Worm (Caenorhabditis elegans): ENCODE data around the gene C23G10.1.
A peak's percentile ranks its signal among the peaks of the same experiment; 100 is the strongest.

C23G10.1 gene

DNA sequence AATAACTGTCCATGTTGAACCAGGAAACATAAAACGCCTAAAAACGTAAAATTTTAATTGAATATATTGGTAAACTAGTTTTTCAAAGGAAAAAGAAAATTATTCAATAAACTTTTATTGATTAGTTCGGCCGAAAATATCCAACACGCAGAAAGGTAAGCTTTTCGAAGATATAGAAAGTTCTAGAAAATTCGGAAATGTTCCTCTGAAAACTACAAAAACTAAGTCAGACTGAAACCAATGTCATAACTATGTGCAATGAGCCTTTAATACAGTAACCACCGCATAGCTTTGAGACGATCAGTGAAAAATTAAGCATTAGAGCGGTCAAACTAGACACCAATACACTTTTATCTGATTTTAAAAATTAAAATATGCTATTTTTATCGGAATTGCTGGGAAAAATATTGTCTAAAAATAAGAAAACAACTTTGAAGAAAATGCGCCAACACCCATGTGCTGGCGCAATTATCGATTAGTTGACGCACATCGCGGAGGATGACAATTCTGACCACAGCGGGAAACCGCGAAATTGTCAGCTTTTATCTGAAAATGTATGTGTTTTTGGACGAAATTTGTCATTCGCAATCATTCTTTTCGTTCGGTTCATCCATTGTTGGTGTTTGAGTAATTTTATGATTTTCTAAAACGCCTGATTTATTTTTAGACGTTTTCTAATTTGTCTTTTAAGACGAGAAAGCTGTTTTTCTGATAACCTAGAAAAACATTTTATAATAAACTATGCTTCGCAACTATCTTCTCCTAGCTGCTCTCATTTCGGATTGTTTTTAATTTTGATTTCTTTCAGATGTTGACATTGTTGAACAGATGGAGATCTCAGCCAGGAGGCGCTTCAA, 10.5 kb upstream of the C23G10.1 start, which contains the start of the genes C23G10.7 and rpn-2:
C23G10.7 (minus strand) TSS at position 37 of the 857 bp plus-strand sequence.
rpn-2 (plus strand) TSS at position 807 of the 857 bp plus-strand sequence.
- TF ChIP-seq aha-1 (tag) (no peak), tra-1 (GFP tag; IDR thresholded peaks at IDR 0.05) (no peak), ceh-20 (GFP tag; IDR thresholded peaks at IDR 0.05) (no peak), mdl-1 (tag; optimal IDR thresholded peaks at IDR 0.05) (no peak), fos-1 (tag; optimal IDR thresholded peaks at IDR 0.05) (no peak), mep-1 (tag; optimal IDR thresholded peaks at IDR 0.05) (peak; percentile 64), nhr-48 (tag; optimal IDR thresholded peaks at IDR 0.05) (peak; percentile 1), Y48G9A.11 (GFP tag; IDR thresholded peaks at IDR 0.05) (peak; percentile 60; the same call in 1 of the 2 replicates), skn-1 (tag; optimal IDR thresholded peaks at IDR 0.05) (no peak), snpc-1.2 (GFP tag; IDR thresholded peaks at IDR 0.05) (no peak), mxl-2 (GFP tag; conservative IDR thresholded peaks at IDR 0.05) (no peak), F26F4.8 (GFP tag; conservative IDR thresholded peaks at IDR 0.05) (no peak), lim-7 (GFP tag; IDR thresholded peaks at IDR 0.05) (no peak), D1046.2 (GFP tag; IDR thresholded peaks at IDR 0.05) (no peak), T26A8.4 (GFP tag; IDR thresholded peaks at IDR 0.05) (peak; percentile 70), zfp-2 (tag; optimal IDR thresholded peaks at IDR 0.05) (no peak), mdt-29 (GFP tag; IDR thresholded peaks at IDR 0.05) (no peak), set-16 (GFP tag; IDR thresholded peaks at IDR 0.05) (no peak), cey-2 (tag; optimal IDR thresholded peaks at IDR 0.05; ENCODE audit: borderline replicate concordance, insufficient read depth) (no peak), T20F7.1 (GFP tag; optimal IDR thresholded peaks at IDR 0.05) (no peak), ceh-44 (GFP tag; IDR thresholded peaks at IDR 0.05) (no peak), lin-1 (GFP tag; IDR thresholded peaks at IDR 0.05) (no peak), nhr-28 (tag; optimal IDR thresholded peaks at IDR 0.05) (peak; percentile 35), Y105C5A.15 (GFP tag; IDR thresholded peaks at IDR 0.05) (no peak), F37D6.2 (tag; optimal IDR thresholded peaks at IDR 0.05) (peak; percentile 10), ztf-11 (tag; optimal IDR thresholded peaks at IDR 0.05) (no peak), pha-4 (GFP tag; IDR thresholded peaks at IDR 0.05) (no peak), pha-4 (tag; optimal IDR thresholded peaks at IDR 0.05) (no peak), nhr-41 (GFP tag; IDR thresholded peaks at IDR 0.05) (no peak), F49E8.2 (tag; optimal IDR thresholded peaks at IDR 0.05; ENCODE audit: borderline replicate concordance) (peak; percentile 71), R02D3.7 (tag; optimal IDR thresholded peaks at IDR 0.05) (no peak), pqm-1 (tag; optimal IDR thresholded peaks at IDR 0.05) (no peak), unc-39 (tag; optimal IDR thresholded peaks at IDR 0.05) (no peak), ceh-28 (tag; optimal IDR thresholded peaks at IDR 0.05) (no peak), spr-1 (tag; optimal IDR thresholded peaks at IDR 0.05) (no peak), duxl-1 (tag; optimal IDR thresholded peaks at IDR 0.05; ENCODE audit: poor library complexity) (no peak), madf-5 (GFP tag; IDR thresholded peaks at IDR 0.05) (no peak), lin-38 (GFP tag; IDR thresholded peaks at IDR 0.05) (peak; percentile 77), nhr-77 (tag; optimal IDR thresholded peaks at IDR 0.05) (no peak), mes-2 (tag; optimal IDR thresholded peaks at IDR 0.05; ENCODE audit: poor library complexity, severe bottlenecking) (peak; percentile 64), ceh-82 (tag; optimal IDR thresholded peaks at IDR 0.05) (no peak), hlh-30 (tag; optimal IDR thresholded peaks at IDR 0.05; ENCODE audit: insufficient read depth) (peak; percentile 40), lin-13 (GFP tag; optimal IDR thresholded peaks at IDR 0.05) (no peak), ZK337.2 (GFP tag; IDR thresholded peaks at IDR 0.05) (no peak), snpc-4 (tag; optimal IDR thresholded peaks at IDR 0.05) (no peak), unc-62 (GFP tag; optimal IDR thresholded peaks at IDR 0.05 in 1 of 2) (no peak), unc-62 (tag; optimal IDR thresholded peaks at IDR 0.05) (no peak), hif-1 (tag; optimal IDR thresholded peaks at IDR 0.05) (peak in 1 of 2 experiments; percentile 28), saeg-2 (GFP tag; IDR thresholded peaks at IDR 0.05) (no peak), lin-15B (tag; optimal IDR thresholded peaks at IDR 0.05) (no peak)

Data from whole organism, L4 larva.